Worm (Caenorhabditis elegans) whole organism, young adult: ENCODE results near the gene C49F5.7.

Source experiments
- B0019.2 ChIP-seq: fragments of 200-800 bp; sonication (Bioruptor generic); conservative IDR thresholded peaks from 2 replicates; pipeline ENCODE4 v1.3.6; 2022; ENCODE audit warnings: missing genetic modification reagents, missing genetic modification characterization, missing compliant biosample characterization
- F10E7.11 ChIP-seq: sonication (generic microtip); optimal IDR thresholded peaks from 2 replicates; lab custom pipeline; 2017; ENCODE audit warnings: mild to moderate bottlenecking, missing genetic modification characterization, moderate library complexity, missing compliant biosample characterization
- F22D6.2 ChIP-seq: sonication (generic microtip); optimal IDR thresholded peaks from 2 replicates; lab custom pipeline; 2016; ENCODE audit warnings: mild to moderate bottlenecking, missing genetic modification characterization, missing compliant biosample characterization
- F37B4.10 ChIP-seq: fragments of 200-800 bp; sonication (Bioruptor generic); IDR thresholded peaks from 2 replicates; pipeline ENCODE4 v1.3.6; 2022; ENCODE audit warnings: missing genetic modification characterization, missing compliant biosample characterization
- F49E8.2 ChIP-seq: sonication (generic microtip); optimal IDR thresholded peaks from 3 replicates; lab custom pipeline; 2017; ENCODE audit warnings: missing genetic modification characterization, mild to moderate bottlenecking, missing compliant biosample characterization, antibody characterized with exemption, moderate library complexity; ENCODE audit not compliant: insufficient read depth
- Y67H2A.10 ChIP-seq: fragments of 200-800 bp; sonication (Bioruptor generic); conservative IDR thresholded peaks from 2 replicates; pipeline ENCODE4 v1.3.6; 2022; ENCODE audit warnings: missing genetic modification reagents, missing genetic modification characterization, missing compliant biosample characterization
- ZK185.1 ChIP-seq: sonication (generic microtip); optimal IDR thresholded peaks from 2 replicates; lab custom pipeline; 2016; ENCODE audit warnings: mild to moderate bottlenecking, missing genetic modification characterization, missing compliant biosample characterization; ENCODE audit not compliant: poor library complexity, severe bottlenecking
- akir-1 ChIP-seq: fragments of 200-800 bp; sonication (Bioruptor generic); optimal IDR thresholded peaks from 2 replicates; lab custom pipeline; 2018; ENCODE audit warnings: mild to moderate bottlenecking, missing genetic modification characterization, moderate library complexity, missing compliant biosample characterization
- atf-7 ChIP-seq: sonication (generic microtip); optimal IDR thresholded peaks from 2 replicates; lab custom pipeline; 2017; ENCODE audit warnings: mild to moderate bottlenecking, missing genetic modification characterization, missing compliant biosample characterization
- athp-1 ChIP-seq: sonication (generic microtip); optimal IDR thresholded peaks from 2 replicates; lab custom pipeline; 2017; ENCODE audit warnings: mild to moderate bottlenecking, missing genetic modification characterization, missing compliant biosample characterization
- cebp-1 ChIP-seq, 2 experiments: fragments of 200-800 bp in 1 of 2; sonication (Bioruptor generic) in 1 of 2; sonication (generic microtip) in 1 of 2; IDR thresholded peaks in 1 of 2; optimal IDR thresholded peaks in 1 of 2; 2 replicates each; pipeline versions ENCODE4 v1.3.6 to Lab custom; 2017 to 2022; ENCODE audit warnings: missing compliant biosample characterization in 2 of 2, missing genetic modification characterization in 2 of 2, mild to moderate bottlenecking in 1 of 2, missing genetic modification reagents in 1 of 2, moderate library complexity in 1 of 2
- ceh-27 ChIP-seq: fragments of 200-800 bp; sonication (Bioruptor generic); optimal IDR thresholded peaks from 2 replicates; lab custom pipeline; 2018; ENCODE audit warnings: mild to moderate bottlenecking, missing genetic modification characterization, moderate library complexity, missing compliant biosample characterization
- chd-7 ChIP-seq: sonication (generic microtip); optimal IDR thresholded peaks from 2 replicates; lab custom pipeline; 2016; ENCODE audit warnings: mild to moderate bottlenecking, missing genetic modification characterization, moderate library complexity, missing compliant biosample characterization
- die-1 ChIP-seq: sonication (generic microtip); optimal IDR thresholded peaks from 2 replicates; lab custom pipeline; 2016; ENCODE audit warnings: missing genotype, mild to moderate bottlenecking, missing genetic modification characterization, missing compliant biosample characterization
- dpl-1 ChIP-seq: fragments of 150-350 bp; optimal IDR thresholded peaks from 2 replicates; lab custom pipeline; 2014; ENCODE audit warnings: missing biosample characterization, missing genetic modification reagents, missing genetic modification characterization
- efl-1 ChIP-seq: fragments of 150-350 bp; optimal IDR thresholded peaks from 2 replicates; lab custom pipeline; 2014; ENCODE audit warnings: missing biosample characterization, missing genetic modification reagents, missing genetic modification characterization
- egl-44 ChIP-seq: fragments of 200-800 bp; sonication (Bioruptor generic); IDR thresholded peaks from 2 replicates; pipeline ENCODE4 v1.3.6; 2022; ENCODE audit warnings: missing genetic modification reagents, missing genetic modification characterization, missing compliant biosample characterization
- hlh-26 ChIP-seq: fragments of 200-800 bp; sonication (Bioruptor generic); conservative IDR thresholded peaks from 2 replicates; pipeline ENCODE4 v1.3.6; 2022; ENCODE audit warnings: missing genetic modification reagents, missing genetic modification characterization, missing compliant biosample characterization
- hmg-1.2 ChIP-seq: fragments of 200-800 bp; sonication (Bioruptor generic); IDR thresholded peaks from 2 replicates; pipeline ENCODE4 v1.3.6; 2022; ENCODE audit warnings: missing genetic modification reagents, missing genetic modification characterization, missing compliant biosample characterization
- hmg-20 ChIP-seq: fragments of 200-800 bp; sonication (Bioruptor generic); IDR thresholded peaks from 2 replicates; pipeline ENCODE4 v1.3.6; 2022; ENCODE audit warnings: missing genetic modification reagents, missing genetic modification characterization, missing compliant biosample characterization
- hrde-1 ChIP-seq: sonication (generic microtip); optimal IDR thresholded peaks from 2 replicates; lab custom pipeline; 2016; ENCODE audit warnings: missing genetic modification characterization, mild to moderate bottlenecking, missing compliant biosample characterization, moderate library complexity, missing genotype, missing genetic modification reagents, borderline replicate concordance
- hsf-1 ChIP-seq: fragments of 200-800 bp; sonication (Bioruptor generic); IDR thresholded peaks from 2 replicates; pipeline ENCODE4 v1.3.6; 2022; ENCODE audit warnings: missing genetic modification reagents, missing genetic modification characterization, missing compliant biosample characterization
- lin-35 ChIP-seq, 3 experiments: fragments of 150-350 bp in 2 of 3; sonication (generic microtip) in 1 of 3; optimal IDR thresholded peaks; 2 replicates each; lab custom pipeline; 2014 to 2018; ENCODE audit warnings: missing biosample characterization in 3 of 3, missing genetic modification characterization in 3 of 3, missing genetic modification reagents in 3 of 3
- madf-6 ChIP-seq: fragments of 200-800 bp; sonication (Bioruptor generic); IDR thresholded peaks from 2 replicates; pipeline ENCODE4 v1.3.6; 2022; ENCODE audit warnings: missing genetic modification reagents, missing genetic modification characterization, missing compliant biosample characterization
- mcd-1 ChIP-seq: fragments of 200-800 bp; sonication (Bioruptor generic); IDR thresholded peaks from 2 replicates; pipeline ENCODE4 v1.3.6; 2022; ENCODE audit warnings: missing genetic modification reagents, missing genetic modification characterization, missing compliant biosample characterization
- mel-28 ChIP-seq: sonication (generic microtip); optimal IDR thresholded peaks from 2 replicates; lab custom pipeline; 2016; ENCODE audit warnings: borderline replicate concordance, mild to moderate bottlenecking, missing genetic modification characterization, missing compliant biosample characterization
- mes-4 ChIP-seq: sonication (generic microtip); optimal IDR thresholded peaks from 2 replicates; lab custom pipeline; 2016; ENCODE audit warnings: missing genotype, missing genetic modification characterization, missing compliant biosample characterization
- nhr-179 ChIP-seq: sonication (generic microtip); optimal IDR thresholded peaks from 2 replicates; lab custom pipeline; 2016; ENCODE audit warnings: mild to moderate bottlenecking, missing genetic modification characterization, missing compliant biosample characterization
- nhr-80 ChIP-seq: sonication (generic microtip); optimal IDR thresholded peaks from 2 replicates; lab custom pipeline; 2016; ENCODE audit warnings: missing genetic modification characterization, missing compliant biosample characterization
- rcor-1 ChIP-seq: fragments of 200-800 bp; sonication (Bioruptor generic); IDR thresholded peaks from 2 replicates; pipeline ENCODE4 v1.3.6; 2022; ENCODE audit warnings: missing genetic modification reagents, missing genetic modification characterization, missing compliant biosample characterization
- rpc-1 ChIP-seq, 2 experiments: fragments of 150-350 bp in 1 of 2; sonication (generic microtip) in 1 of 2; optimal IDR thresholded peaks; 2 replicates each; lab custom pipeline; 2014 to 2018; ENCODE audit warnings: missing biosample characterization in 1 of 2, missing genetic modification characterization in 1 of 2, missing genetic modification reagents in 1 of 2, missing genotype in 1 of 2
- sea-2 ChIP-seq: fragments of 200-800 bp; sonication (Bioruptor generic); IDR thresholded peaks from 2 replicates; pipeline ENCODE4 v1.3.6; 2022; ENCODE audit warnings: missing genetic modification characterization, missing compliant biosample characterization
- snpc-1.1 ChIP-seq: sonication (generic microtip); optimal IDR thresholded peaks from 2 replicates; lab custom pipeline; 2017; ENCODE audit warnings: missing genetic modification characterization, mild to moderate bottlenecking, missing compliant biosample characterization, antibody characterized with exemption, moderate library complexity, missing genotype, missing genetic modification reagents; ENCODE audit not compliant: insufficient read depth
- snpc-4 ChIP-seq, 5 experiments: fragments of 150-350 bp in 1 of 5; sonication (generic microtip) in 4 of 5; optimal IDR thresholded peaks; 2 replicates each; lab custom pipeline; 2014 to 2018; ENCODE audit warnings: missing genetic modification characterization in 5 of 5, missing biosample characterization in 3 of 5, antibody characterized with exemption in 2 of 5, mild to moderate bottlenecking in 2 of 5, missing compliant biosample characterization in 2 of 5, missing genotype in 2 of 5, moderate library complexity in 2 of 5, missing genetic modification reagents in 1 of 5
- tbx-9 ChIP-seq: sonication (generic microtip); optimal IDR thresholded peaks from 2 replicates; lab custom pipeline; 2016; ENCODE audit warnings: borderline replicate concordance, missing genetic modification characterization, inconsistent platforms, missing compliant biosample characterization
- ztf-25 ChIP-seq: fragments of 200-800 bp; sonication (Bioruptor generic); IDR thresholded peaks from 2 replicates; pipeline ENCODE4 v1.3.6; 2022; ENCODE audit warnings: missing genetic modification reagents, missing genetic modification characterization, missing compliant biosample characterization
- ztf-3 ChIP-seq: fragments of 200-800 bp; sonication (Bioruptor generic); optimal IDR thresholded peaks from 2 replicates; lab custom pipeline; 2018; ENCODE audit warnings: mild to moderate bottlenecking, missing genetic modification characterization, missing compliant biosample characterization
- ztf-6 ChIP-seq: fragments of 200-800 bp; sonication (Bioruptor generic); IDR thresholded peaks from 2 replicates; pipeline ENCODE4 v1.3.6; 2022; ENCODE audit warnings: missing genetic modification reagents, missing genetic modification characterization, missing compliant biosample characterization

Gene C49F5.7

DNA sequence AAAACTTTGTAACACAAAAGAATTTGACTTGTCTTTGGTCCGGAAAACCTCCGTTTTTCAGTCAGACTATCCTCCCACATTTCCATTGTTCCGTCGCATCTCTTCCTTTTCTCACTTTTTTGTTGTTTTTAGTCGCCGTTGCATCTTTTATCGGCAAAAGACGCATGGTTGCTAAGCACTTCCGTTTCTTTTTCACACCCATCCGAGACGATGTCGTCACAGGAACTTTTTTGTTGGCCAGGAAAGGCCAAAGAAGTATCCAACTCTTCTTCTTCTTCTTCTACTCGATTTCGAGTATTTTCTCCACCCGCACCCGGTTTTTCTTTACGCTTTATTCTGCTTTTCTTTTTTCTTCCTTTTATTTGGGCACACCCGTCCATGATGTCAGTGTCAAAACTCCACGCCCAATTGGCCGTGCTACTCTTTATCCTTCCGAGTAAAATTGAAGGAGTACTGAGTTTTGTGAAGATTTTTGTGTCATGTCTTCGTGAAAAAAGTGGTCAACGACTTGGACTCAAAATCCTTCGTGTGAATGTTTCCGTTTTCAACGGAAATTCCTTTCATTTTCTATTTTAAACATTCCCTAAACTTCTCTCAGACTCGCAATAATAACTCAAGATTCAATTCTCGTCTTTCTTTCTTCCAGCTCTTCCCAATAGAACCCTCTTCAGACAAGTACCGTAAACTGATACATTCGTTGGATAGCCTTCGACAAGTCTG lies 30.6 kb downstream of the C49F5.7 start, which contains the start of gene B0198.2 (continued):
- TF ChIP-seq mel-28 (tag; lab: Kevin White, UChicago) (no peak), rpc-1 (optimal IDR thresholded peaks at IDR 0.05; lab: Kevin White, UChicago) (no peak), rpc-1 (tag; optimal IDR thresholded peaks at IDR 0.05; lab: Kevin White, UChicago) (no peak), sea-2 (no peak), mcd-1 (GFP tag; lab: Robert Waterston, UW) (no peak), ceh-27 (GFP tag; lab: Kevin White, UChicago) (no peak), F10E7.11 (no peak)

DNA sequence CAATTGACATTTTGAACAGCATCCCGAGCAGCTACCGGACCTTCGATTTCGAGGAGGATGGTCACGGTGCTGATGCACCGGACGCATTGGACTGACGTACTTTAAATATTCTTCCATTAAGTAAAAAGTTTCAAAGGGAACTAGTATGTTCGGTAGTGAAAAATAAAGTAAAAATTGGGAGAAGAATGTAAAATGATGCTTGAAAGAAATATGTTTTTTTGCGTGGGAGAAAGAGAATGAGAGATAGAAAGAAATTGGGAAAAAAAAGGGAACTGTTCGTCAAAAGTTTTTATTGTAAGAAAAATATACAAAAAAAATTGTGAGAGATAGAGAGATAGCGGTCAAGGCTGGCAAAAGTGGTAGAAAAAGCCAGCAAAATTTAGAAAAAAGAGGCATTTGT lies 39.4 kb downstream of the C49F5.7 start, which contains the start of gene tsp-20:
tsp-20 (minus strand) TSS at position 101 of the 400 bp plus-strand sequence.
- TF ChIP-seq tbx-9 (tag; lab: Kevin White, UChicago) (no peak), F49E8.2 (no peak), rcor-1 (GFP tag; lab: Robert Waterston, UW) (no peak), ZK185.1 (no peak), efl-1 (GFP tag; lab: Kevin White, UChicago) (no peak)

DNA sequence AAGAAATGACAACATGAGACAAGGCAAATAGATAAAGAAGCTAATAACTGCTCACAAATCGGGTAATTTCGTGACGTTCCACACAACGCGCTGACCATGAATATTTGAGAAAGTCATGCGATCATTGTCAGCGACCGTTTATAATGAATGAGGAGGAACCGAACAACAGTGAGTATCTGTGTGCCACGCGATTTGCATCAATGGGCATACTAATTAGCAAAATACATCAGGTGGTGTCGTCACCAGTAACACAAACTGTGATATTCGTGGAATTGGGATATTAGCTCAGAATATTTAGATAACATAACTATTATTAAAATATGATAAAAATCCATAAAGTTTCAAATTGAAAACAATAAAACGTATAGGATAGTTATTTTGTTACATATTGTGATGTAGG lies 40.1 kb downstream of the C49F5.7 start:
- TF ChIP-seq nhr-179 (no peak), F22D6.2 (no peak), die-1 (tag; lab: Kevin White, UChicago) (no peak), hsf-1 (GFP tag; lab: Robert Waterston, UW) (no peak), sea-2 (no peak)

DNA sequence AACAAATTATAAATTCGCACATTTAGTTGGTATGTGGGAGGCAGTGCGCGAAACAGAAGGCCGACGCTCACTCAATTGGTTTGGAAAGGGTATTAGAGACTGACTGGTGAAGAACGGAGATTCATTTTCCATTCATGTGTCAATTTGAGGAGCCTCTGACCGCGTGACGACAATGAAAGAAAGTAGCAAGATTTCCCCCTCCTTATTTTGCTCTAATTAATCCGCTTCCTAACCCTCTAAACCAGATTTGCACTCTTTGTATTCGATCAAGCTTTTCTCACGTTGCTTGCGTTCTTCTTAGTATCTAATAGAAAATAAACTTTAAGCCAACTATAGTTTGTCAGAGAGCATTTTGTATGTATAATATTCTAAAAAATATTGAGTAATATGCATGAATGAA lies 41.5 kb downstream of the C49F5.7 start:
- TF ChIP-seq ztf-6 (GFP tag; lab: Robert Waterston, UW) (no peak), sea-2 (no peak), cebp-1 (GFP tag; IDR thresholded peaks at IDR 0.05; lab: Robert Waterston, UW) (no peak), cebp-1 (tag; optimal IDR thresholded peaks at IDR 0.05; lab: Kevin White, UChicago) (no peak)

DNA sequence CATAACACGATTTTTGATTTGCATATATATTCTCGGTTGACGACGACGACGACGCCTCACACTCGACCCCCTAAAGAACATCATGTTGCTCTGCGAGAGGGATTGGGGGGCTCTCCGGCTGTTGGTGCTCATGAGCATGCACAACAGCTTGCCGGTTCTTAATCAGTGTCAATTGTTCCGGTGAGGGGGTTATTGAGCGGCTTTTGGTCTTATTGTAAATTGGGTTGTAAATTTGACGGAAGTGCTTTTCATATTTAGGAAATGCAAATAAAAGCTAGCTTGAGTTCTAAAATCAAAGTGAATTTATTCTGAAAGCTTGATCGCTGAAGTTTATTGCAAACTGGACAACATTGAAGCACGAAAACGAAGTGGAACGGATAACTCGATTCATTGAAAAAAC lies 43.4 kb downstream of the C49F5.7 start:
- TF ChIP-seq mes-4: no peak
- no peak for TF ChIP-seq chd-7 (tag; lab: Kevin White, UChicago)
- TF ChIP-seq egl-44 (GFP tag; lab: Robert Waterston, UW): no peak
- TF ChIP-seq snpc-4 (GFP tag; optimal IDR thresholded peaks at IDR 0.05; lab: Kevin White, UChicago): no peak
- TF ChIP-seq snpc-4 (tag; optimal IDR thresholded peaks at IDR 0.05; lab: Kevin White, UChicago): no peak
- no peak for TF ChIP-seq hmg-1.2
- TF ChIP-seq sea-2: no peak
- TF ChIP-seq hrde-1: no peak
- no peak for TF ChIP-seq B0019.2
- no peak for TF ChIP-seq tbx-9 (tag; lab: Kevin White, UChicago)
- TF ChIP-seq nhr-80 (tag; lab: Kevin White, UChicago): no peak
- TF ChIP-seq akir-1 (GFP tag; lab: Kevin White, UChicago): no peak
- no peak for TF ChIP-seq F49E8.2
- no peak for TF ChIP-seq snpc-1.1 (tag; lab: Kevin White, UChicago)
- no peak for TF ChIP-seq ztf-6 (GFP tag; lab: Robert Waterston, UW)

DNA sequence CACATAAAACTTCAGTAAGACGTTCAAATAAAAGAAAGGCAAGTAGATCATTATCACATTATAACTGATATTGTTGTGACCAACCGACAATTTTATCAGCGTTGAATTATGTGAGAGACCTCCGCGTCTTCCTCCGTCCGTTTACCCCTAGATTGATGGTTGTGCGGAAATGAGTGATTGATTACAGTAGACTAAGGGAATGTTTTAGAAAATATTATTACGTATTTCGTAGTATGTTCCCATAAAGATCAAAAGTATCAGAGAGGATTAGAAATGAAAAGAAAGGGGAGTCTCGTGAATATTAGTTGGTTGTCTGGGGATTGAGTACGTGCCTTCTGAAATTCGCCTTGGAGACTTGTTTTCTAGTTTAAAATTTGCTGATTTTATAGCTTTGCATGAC lies 44.1 kb downstream of the C49F5.7 start:
- TF ChIP-seq cebp-1 (GFP tag; IDR thresholded peaks at IDR 0.05; lab: Robert Waterston, UW): no peak
- TF ChIP-seq cebp-1 (tag; optimal IDR thresholded peaks at IDR 0.05; lab: Kevin White, UChicago): no peak
- no peak for TF ChIP-seq ztf-3
- TF ChIP-seq hlh-26 (GFP tag; lab: Robert Waterston, UW): no peak
- TF ChIP-seq F37B4.10 (GFP tag; lab: Robert Waterston, UW): no peak
- TF ChIP-seq dpl-1 (GFP tag; lab: Kevin White, UChicago): no peak
- no peak for TF ChIP-seq hmg-20 (GFP tag; lab: Robert Waterston, UW)
- no peak for TF ChIP-seq madf-6 (GFP tag; lab: Robert Waterston, UW)
- TF ChIP-seq lin-35 (GFP tag; optimal IDR thresholded peaks at IDR 0.05; lab: Kevin White, UChicago): no peak
- no peak for TF ChIP-seq atf-7
- no peak for TF ChIP-seq Y67H2A.10 (GFP tag; lab: Robert Waterston, UW)
- TF ChIP-seq ztf-25 (GFP tag; lab: Robert Waterston, UW): no peak
- no peak for TF ChIP-seq athp-1 (tag; lab: Kevin White, UChicago)
